Worm (Caenorhabditis elegans) whole organism, early embryonic: ENCODE results near the gene xpf-1.
"Not testable (repeated sequence)": the region's sequence is repeated elsewhere in the genome, so short reads cannot be mapped to it uniquely, and the experiment has no call there.

Source experiments
- B0310.2 ChIP-seq: sonication (generic microtip); optimal IDR thresholded peaks from 2 replicates; lab custom pipeline; 2016; ENCODE audit warnings: mild to moderate bottlenecking, missing genetic modification characterization, missing compliant biosample characterization
- F13C5.2 ChIP-seq: sonication (generic microtip); optimal IDR thresholded peaks from 2 replicates; lab custom pipeline; 2017; ENCODE audit warnings: mild to moderate bottlenecking, missing genetic modification characterization, inconsistent platforms, missing compliant biosample characterization
- aly-1 ChIP-seq: sonication (generic microtip); optimal IDR thresholded peaks from 2 replicates; lab custom pipeline; 2016; ENCODE audit warnings: missing genetic modification characterization, missing compliant biosample characterization
- ama-1 ChIP-seq: fragments of 150-350 bp; optimal IDR thresholded peaks from 2 replicates; lab custom pipeline; 2014
- ceh-13 ChIP-seq: fragments of 200-800 bp; sonication (Bioruptor generic); optimal IDR thresholded peaks from 2 replicates; lab custom pipeline; 2018; ENCODE audit warnings: mild to moderate bottlenecking, missing genetic modification characterization, missing compliant biosample characterization
- ceh-36 ChIP-seq: sonication (generic microtip); optimal IDR thresholded peaks from 2 replicates; lab custom pipeline; 2016; ENCODE audit warnings: missing genetic modification characterization, inconsistent platforms, missing compliant biosample characterization
- ets-7 ChIP-seq: sonication (generic microtip); optimal IDR thresholded peaks from 2 replicates; lab custom pipeline; 2016; ENCODE audit warnings: missing genotype, missing genetic modification characterization, missing compliant biosample characterization
- flt-1 ChIP-seq: fragments of 200-800 bp; sonication (Bioruptor generic); IDR thresholded peaks from 2 replicates; pipeline ENCODE4 v1.3.6; 2022; ENCODE audit warnings: missing genetic modification characterization, missing compliant biosample characterization
- hmbx-1 ChIP-seq: sonication (generic microtip); optimal IDR thresholded peaks from 2 replicates; lab custom pipeline; 2016; ENCODE audit warnings: mild to moderate bottlenecking, missing genetic modification characterization, missing compliant biosample characterization
- hmg-4 ChIP-seq: fragments of 200-800 bp; sonication (Bioruptor generic); optimal IDR thresholded peaks from 2 replicates; lab custom pipeline; 2018; ENCODE audit warnings: mild to moderate bottlenecking, missing genetic modification characterization, missing compliant biosample characterization
- hnd-1 ChIP-seq: sonication (generic microtip); optimal IDR thresholded peaks from 2 replicates; lab custom pipeline; 2016; ENCODE audit warnings: missing genetic modification characterization, missing compliant biosample characterization
- pes-1 ChIP-seq: fragments of 200-800 bp; sonication (Bioruptor generic); IDR thresholded peaks from 2 replicates; pipeline ENCODE4 v1.3.6; 2022; ENCODE audit warnings: missing genetic modification reagents, missing genetic modification characterization, missing compliant biosample characterization
- scrt-1 ChIP-seq: fragments of 200-800 bp; sonication (Bioruptor generic); IDR thresholded peaks from 2 replicates; pipeline ENCODE4 v1.3.6; 2022; ENCODE audit warnings: missing genetic modification characterization, missing compliant biosample characterization
- sea-1 ChIP-seq: fragments of 200-800 bp; sonication (Bioruptor generic); conservative IDR thresholded peaks from 2 replicates; pipeline ENCODE4 v1.3.6; 2022; ENCODE audit warnings: missing genetic modification characterization, missing compliant biosample characterization
- tbx-11 ChIP-seq: fragments of 200-800 bp; sonication (Bioruptor generic); IDR thresholded peaks from 2 replicates; pipeline ENCODE4 v1.3.6; 2022; ENCODE audit warnings: missing genetic modification characterization, missing compliant biosample characterization
- tbx-37 ChIP-seq: fragments of 200-800 bp; sonication (Bioruptor generic); conservative IDR thresholded peaks from 2 replicates; pipeline ENCODE4 v1.3.6; 2022; ENCODE audit warnings: missing genetic modification reagents, missing genetic modification characterization, missing compliant biosample characterization
- tra-4 ChIP-seq: sonication (generic microtip); optimal IDR thresholded peaks from 2 replicates; lab custom pipeline; 2017; ENCODE audit warnings: missing genetic modification characterization, missing compliant biosample characterization

Gene xpf-1

ce11 chrII:11688643-11689042, 7.3 kb upstream of the xpf-1 start, which contains the start of gene kel-1:
TSS of gene kel-1 (plus strand) at chrII:11688943.
- no peak for TF ChIP-seq tbx-37 (GFP tag; lab: Robert Waterston, UW)
- no peak for TF ChIP-seq hnd-1 (tag; lab: Kevin White, UChicago)

- TF ChIP-seq sea-1 (no peak), hmbx-1 (tag; lab: Kevin White, UChicago) (no peak), pes-1 (no peak), aly-1 (tag; lab: Kevin White, UChicago) (no peak), ama-1 (lab: Kevin White, UChicago) (no peak), F13C5.2 (tag; lab: Kevin White, UChicago) (no peak)
Measured at ce11 chrII:11689941-11690340, 6.0 kb upstream of the xpf-1 start.

DNA sequence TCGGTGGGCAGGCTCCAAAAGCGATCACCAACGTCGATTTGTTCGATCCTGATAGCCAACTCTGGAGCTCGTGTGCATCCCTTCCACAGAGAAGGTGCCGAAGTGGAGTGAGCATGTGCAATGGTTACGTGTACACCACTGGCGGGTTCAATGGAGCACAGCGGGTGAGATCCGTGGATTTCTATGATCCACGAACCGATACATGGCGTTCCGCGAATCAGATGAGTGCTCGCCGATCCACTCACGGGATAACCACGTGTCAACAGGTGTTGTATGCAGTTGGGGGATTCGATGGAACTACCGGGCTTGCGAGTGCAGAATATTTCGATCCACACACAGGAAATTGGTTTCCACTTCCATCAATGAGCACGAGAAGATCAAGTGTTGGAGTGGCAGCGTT, 5.1 kb upstream of the xpf-1 start:
- TF ChIP-seq hmg-4 (GFP tag; lab: Kevin White, UChicago) (no peak), aly-1 (tag; lab: Kevin White, UChicago) (no peak), ceh-36 (tag; lab: Kevin White, UChicago) (no peak), F13C5.2 (tag; lab: Kevin White, UChicago) (no peak), tra-4 (tag; lab: Kevin White, UChicago) (no peak), hmbx-1 (tag; lab: Kevin White, UChicago) (no peak), ama-1 (lab: Kevin White, UChicago) (no peak), hnd-1 (tag; lab: Kevin White, UChicago) (no peak), sea-1 (no peak), tbx-11 (no peak), tbx-37 (GFP tag; lab: Robert Waterston, UW) (no peak), pes-1 (no peak)

DNA sequence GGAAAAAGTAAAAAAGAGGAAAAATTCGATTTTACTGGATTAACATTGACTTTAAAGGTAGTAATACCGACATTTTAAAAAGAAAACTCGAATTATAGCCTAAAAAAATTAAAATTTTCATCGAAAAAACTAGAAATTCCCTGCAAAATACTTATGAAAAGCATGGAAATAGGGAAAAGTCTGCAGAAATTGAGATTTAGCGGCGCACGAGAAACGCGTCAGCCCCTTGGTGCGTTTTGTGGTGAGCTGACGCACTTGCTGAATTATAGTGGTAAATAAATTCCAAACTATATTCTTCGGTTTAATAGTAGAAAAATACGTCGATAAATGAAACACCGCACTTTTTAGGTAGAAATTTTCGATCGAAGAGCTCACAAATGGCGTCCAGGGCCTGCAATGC, 1.5 kb upstream of the xpf-1 start:
- TF ChIP-seq F13C5.2 (tag; lab: Kevin White, UChicago) (peak; percentile 65), tra-4 (tag; lab: Kevin White, UChicago) (no peak), pes-1 (peak; percentile 32; the same call in 1 of the 2 replicates)

ce11 chrII:11695161-11695944, 618 bp upstream of the xpf-1 start, which contains the start of gene tars-1:
TSS of gene tars-1 (minus strand) at chrII:11695657.
- not testable (repeated sequence) for TF ChIP-seq F13C5.2 (tag; lab: Kevin White, UChicago); flt-1 (GFP tag; lab: Robert Waterston, UW); ceh-36 (tag; lab: Kevin White, UChicago)

- TF ChIP-seq flt-1 (GFP tag; lab: Robert Waterston, UW) (no peak), tbx-11 (no peak), ama-1 (lab: Kevin White, UChicago) (no peak), tra-4 (tag; lab: Kevin White, UChicago) (no peak), sea-1 (no peak), aly-1 (tag; lab: Kevin White, UChicago) (no peak), F13C5.2 (tag; lab: Kevin White, UChicago) (no peak), B0310.2 (tag; lab: Kevin White, UChicago) (no peak), tbx-37 (GFP tag; lab: Robert Waterston, UW) (no peak), ceh-36 (tag; lab: Kevin White, UChicago) (no peak), hmg-4 (GFP tag; lab: Kevin White, UChicago) (no peak)
Measured at ce11 chrII:11700200-11700599, 4.2 kb downstream of the xpf-1 start, which contains the start of gene inos-1. TSS of gene inos-1 (minus strand) at chrII:11700300.

DNA sequence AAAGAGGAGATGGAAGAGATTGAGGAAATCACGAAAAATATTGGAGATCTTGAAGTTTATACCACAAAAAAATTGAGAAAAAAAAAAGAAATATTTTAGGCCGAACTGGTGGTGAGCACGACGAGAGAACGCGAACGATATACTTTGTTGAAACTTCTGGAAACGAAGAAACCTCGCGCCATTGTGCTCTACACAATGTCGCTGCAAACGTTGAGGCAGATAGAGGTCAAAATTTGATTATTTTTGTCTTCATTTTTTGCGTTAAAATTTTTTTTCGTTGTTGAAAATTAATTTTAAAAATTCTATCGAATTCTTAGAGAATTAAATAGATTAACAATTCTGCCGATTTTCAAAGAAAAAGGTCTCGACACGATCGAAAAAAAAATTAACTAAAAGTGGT, 4.7 kb downstream of the xpf-1 start:
- no peak for TF ChIP-seq ets-7 (tag; lab: Kevin White, UChicago)
- TF ChIP-seq flt-1 (GFP tag; lab: Robert Waterston, UW): no peak
- no peak for TF ChIP-seq F13C5.2 (tag; lab: Kevin White, UChicago)
- TF ChIP-seq ceh-13 (GFP tag; lab: Kevin White, UChicago): no peak
- TF ChIP-seq tra-4 (tag; lab: Kevin White, UChicago): no peak
- no peak for TF ChIP-seq sea-1
- no peak for TF ChIP-seq hmbx-1 (tag; lab: Kevin White, UChicago)
- no peak for TF ChIP-seq ama-1 (lab: Kevin White, UChicago)
- TF ChIP-seq pes-1: no peak
- no peak for TF ChIP-seq ceh-36 (tag; lab: Kevin White, UChicago)
- TF ChIP-seq scrt-1 (GFP tag; lab: Robert Waterston, UW): no peak
- no peak for TF ChIP-seq hmg-4 (GFP tag; lab: Kevin White, UChicago)
- no peak for TF ChIP-seq tbx-37 (GFP tag; lab: Robert Waterston, UW)
- no peak for TF ChIP-seq aly-1 (tag; lab: Kevin White, UChicago)
- no peak for TF ChIP-seq B0310.2 (tag; lab: Kevin White, UChicago)
- TF ChIP-seq hnd-1 (tag; lab: Kevin White, UChicago): no peak
- TF ChIP-seq tbx-11: no peak

- TF ChIP-seq ets-7 (tag; lab: Kevin White, UChicago): no peak
- TF ChIP-seq flt-1 (GFP tag; lab: Robert Waterston, UW): no peak
- TF ChIP-seq tbx-37 (GFP tag; lab: Robert Waterston, UW): no peak
- TF ChIP-seq ama-1 (lab: Kevin White, UChicago): no peak
- no peak for TF ChIP-seq F13C5.2 (tag; lab: Kevin White, UChicago)
- no peak for TF ChIP-seq hmbx-1 (tag; lab: Kevin White, UChicago)
- no peak for TF ChIP-seq tra-4 (tag; lab: Kevin White, UChicago)
- no peak for TF ChIP-seq hnd-1 (tag; lab: Kevin White, UChicago)
- no peak for TF ChIP-seq tbx-11
- TF ChIP-seq ceh-13 (GFP tag; lab: Kevin White, UChicago): no peak
Measured at ce11 chrII:11705787-11706186, 9.8 kb downstream of the xpf-1 start, which contains the start of gene VF13D12L.3. TSS of gene VF13D12L.3 (plus strand) at chrII:11706009.
